Fruit fly (Drosophila melanogaster): ENCODE measurements around the gene CG33995.

Gene CG33995

DNA sequence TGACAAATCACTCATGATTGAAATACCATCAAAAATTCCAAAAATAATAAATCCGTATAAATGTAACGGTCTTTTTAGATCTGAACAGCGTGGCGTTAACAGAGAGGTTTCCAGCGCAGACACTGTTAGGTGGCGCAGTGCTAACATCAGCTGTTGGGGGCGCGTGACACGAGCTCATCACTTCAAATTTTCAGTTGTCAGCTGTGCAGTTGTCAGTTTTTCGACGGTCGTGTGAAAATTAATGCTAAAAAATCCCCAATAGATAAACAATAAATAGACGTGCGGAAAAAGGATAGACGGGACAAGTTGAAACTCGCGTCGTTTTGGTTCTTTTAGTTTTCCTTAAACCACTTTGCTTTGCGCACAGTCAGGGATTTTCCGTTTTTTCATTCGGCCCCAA is 53.2 kb downstream of the CG33995 start, which contains the start of gene CG4230 (continued):
- TF ChIP-seq CG12659 (GFP tag; optimal IDR thresholded peaks at IDR 0.05) (peak; percentile 26), CG2712 (tag; optimal IDR thresholded peaks at IDR 0.05) (peak; percentile 30), chm (GFP tag; IDR thresholded peaks at IDR 0.05) (peak; percentile 55; the same call in 1 of the 2 replicates), CG7963 (GFP tag; IDR thresholded peaks at IDR 0.05; ENCODE audit: partially characterized antibody) (peak; percentile 81), CG6254 (GFP tag; optimal IDR thresholded peaks at IDR 0.05) (peak; percentile 84), CG2120 (GFP tag; optimal IDR thresholded peaks at IDR 0.05) (no peak), pzg (GFP tag; optimal IDR thresholded peaks at IDR 0.05) (peak; percentile 71), Med (GFP tag) (peak; percentile 67), Sry-δ (GFP tag; optimal IDR thresholded peaks at IDR 0.05) (peak; percentile 90), PHDP (tag; optimal IDR thresholded peaks at IDR 0.05) (peak; percentile 0), CG2116 (GFP tag; optimal IDR thresholded peaks at IDR 0.05) (peak; percentile 43), lab (GFP tag; optimal IDR thresholded peaks at IDR 0.05) (peak; percentile 24), dimm (GFP tag; IDR thresholded peaks at IDR 0.05) (no peak), CG18262 (tag; optimal IDR thresholded peaks at IDR 0.05) (no peak), Fer1 (GFP tag; optimal IDR thresholded peaks at IDR 0.05) (no peak), caup (GFP tag; optimal IDR thresholded peaks at IDR 0.05; ENCODE audit: severe bottlenecking) (no peak), nmo (GFP tag; optimal IDR thresholded peaks at IDR 0.05) (peak; percentile 1), D19A (tag; optimal IDR thresholded peaks at IDR 0.05) (no peak), Ets97D (GFP tag; optimal IDR thresholded peaks at IDR 0.05) (peak; percentile 6), lov (optimal IDR thresholded peaks at IDR 0.05) (no peak), lov (GFP tag; IDR thresholded peaks at IDR 0.05) (no peak), HLH4C (GFP tag; IDR thresholded peaks at IDR 0.05; ENCODE audit: partially characterized antibody) (peak; percentile 69; the same call in 2 of the 3 replicates), Dp (GFP tag; optimal IDR thresholded peaks at IDR 0.05) (peak; percentile 14), CG15514 (GFP tag; optimal IDR thresholded peaks at IDR 0.05) (peak; percentile 47), sima (GFP tag; optimal IDR thresholded peaks at IDR 0.05) (no peak), CG14860 (GFP tag; IDR thresholded peaks at IDR 0.05; ENCODE audit: partially characterized antibody) (peak; percentile 69; the same call in 2 of the 3 replicates), MESR4 (GFP tag; optimal IDR thresholded peaks at IDR 0.05) (peak; percentile 56), CG9797 (GFP tag; optimal IDR thresholded peaks at IDR 0.05) (peak; percentile 7), inv (GFP tag; IDR thresholded peaks at IDR 0.05; ENCODE audit: partially characterized antibody) (peak; percentile 65), ato (GFP tag; IDR thresholded peaks at IDR 0.05; ENCODE audit: partially characterized antibody) (peak; percentile 53; the same call in 1 of the 2 replicates), amos (GFP tag; IDR thresholded peaks at IDR 0.05; ENCODE audit: partially characterized antibody) (peak; percentile 92), CG2889 (GFP tag; IDR thresholded peaks at IDR 0.05) (no peak), trem (tag; optimal IDR thresholded peaks at IDR 0.05) (peak; percentile 65), CG1603 (tag; optimal IDR thresholded peaks at IDR 0.05) (peak; percentile 53), CG17328 (GFP tag; IDR thresholded peaks at IDR 0.05) (0 out of 2 replicates have a peak, but pooled peaks have one; percentile 7), peb (GFP tag; IDR thresholded peaks at IDR 0.05) (no peak), CG8290 (GFP tag; optimal IDR thresholded peaks at IDR 0.05) (no peak), CG8290 (tag; optimal IDR thresholded peaks at IDR 0.05) (peak in 1 of 2 experiments; percentile 45), CG6272 (GFP tag; IDR thresholded peaks at IDR 0.05) (no peak), twi (tag; optimal IDR thresholded peaks at IDR 0.05) (no peak), CG10267 (tag; optimal IDR thresholded peaks at IDR 0.05) (peak; percentile 17), Myb (GFP tag; optimal IDR thresholded peaks at IDR 0.05) (peak; percentile 91), dan (GFP tag; IDR thresholded peaks at IDR 0.05) (no peak), Side (GFP tag; optimal IDR thresholded peaks at IDR 0.05) (no peak)

Measured in whole organism, embryonic.